Fruit fly (Drosophila melanogaster): ENCODE measurements around the gene Skel.

Gene Skel

dm6 chr3R:10641284-10641683 lies 45.5 kb upstream of the Skel start (continued):
- TF ChIP-seq Abd-B (GFP tag; optimal IDR thresholded peaks at IDR 0.05) = peak; percentile 18
- TF ChIP-seq Tbp (GFP tag; optimal IDR thresholded peaks at IDR 0.05) = no peak
- peak; percentile 73 for TF ChIP-seq zf30C (GFP tag; optimal IDR thresholded peaks at IDR 0.05)
- TF ChIP-seq peb (GFP tag; IDR thresholded peaks at IDR 0.05) = no peak
- TF ChIP-seq zfh2 (GFP tag; optimal IDR thresholded peaks at IDR 0.05) = no peak
- 0 out of 2 replicates have a peak, but pooled peaks have one; percentile 25 for TF ChIP-seq CG11696 (GFP tag; IDR thresholded peaks at IDR 0.05)
- peak; percentile 68 for TF ChIP-seq phol (tag; optimal IDR thresholded peaks at IDR 0.05)
- peak; percentile 17 for TF ChIP-seq chn (GFP tag; optimal IDR thresholded peaks at IDR 0.05)
- TF ChIP-seq Chrac-16 (GFP tag; optimal IDR thresholded peaks at IDR 0.05) = peak; percentile 42
- TF ChIP-seq twi (tag; optimal IDR thresholded peaks at IDR 0.05) = no peak
- TF ChIP-seq jumu (GFP tag; optimal IDR thresholded peaks at IDR 0.05) = no peak
- no peak for TF ChIP-seq ERR (GFP tag; optimal IDR thresholded peaks at IDR 0.05)
- TF ChIP-seq disco-r (GFP tag; optimal IDR thresholded peaks at IDR 0.05) = no peak
- TF ChIP-seq mam (GFP tag; optimal IDR thresholded peaks at IDR 0.05) = no peak
- TF ChIP-seq chm (GFP tag; IDR thresholded peaks at IDR 0.05) = no peak
- TF ChIP-seq Bteb2 (GFP tag; optimal IDR thresholded peaks at IDR 0.05) = no peak
- TF ChIP-seq bbx (GFP tag; IDR thresholded peaks at IDR 0.05; ENCODE audit: partially characterized antibody) = no peak
- no peak for TF ChIP-seq Gug (GFP tag; IDR thresholded peaks at IDR 0.05)
- 0 out of 2 replicates have a peak, but pooled peaks have one; percentile 14 for TF ChIP-seq CG32772 (GFP tag; IDR thresholded peaks at IDR 0.05)
- TF ChIP-seq unpg (GFP tag; optimal IDR thresholded peaks at IDR 0.05) = peak; percentile 52
- TF ChIP-seq CrebB (tag; optimal IDR thresholded peaks at IDR 0.05) = no peak

DNA sequence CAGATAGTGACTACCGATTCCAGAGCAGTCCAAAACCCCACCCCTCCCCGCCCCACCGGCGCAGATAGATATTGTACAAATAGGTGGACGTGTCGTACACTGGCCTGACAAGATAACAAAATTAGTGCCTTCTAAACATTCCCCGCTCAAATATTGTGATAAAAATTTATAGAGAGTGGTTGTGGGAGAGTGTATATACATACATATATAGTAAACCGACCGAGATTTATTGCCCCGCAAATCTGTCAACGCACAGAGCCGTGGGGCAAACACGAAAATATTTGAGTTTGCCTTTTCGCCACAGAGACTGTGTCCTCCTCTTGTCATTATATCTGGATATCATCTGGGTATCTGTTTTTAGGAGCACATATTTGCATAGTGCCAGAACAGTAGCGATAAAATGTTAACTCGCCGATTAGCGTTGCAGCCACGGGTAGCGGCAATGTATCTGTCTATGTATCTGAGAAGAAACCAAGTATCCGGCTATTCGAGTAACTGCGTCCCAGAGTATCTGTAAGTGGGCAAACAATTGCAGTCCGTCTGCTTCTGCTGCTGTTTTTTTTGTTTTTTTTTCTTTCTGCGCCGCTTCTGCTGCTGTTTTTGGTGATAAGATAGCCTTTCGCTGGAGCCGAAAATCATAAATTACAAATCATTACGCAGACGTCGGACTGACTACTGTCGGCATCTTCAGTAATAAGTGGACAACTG lies 43.5 kb upstream of the Skel start:
- peak; percentile 74 for TF ChIP-seq CG9727 (GFP tag; optimal IDR thresholded peaks at IDR 0.05)
- TF ChIP-seq CG1792 (GFP tag; optimal IDR thresholded peaks at IDR 0.05) = no peak
- no peak for TF ChIP-seq NK7.1 (GFP tag; optimal IDR thresholded peaks at IDR 0.05)
- no peak for TF ChIP-seq CG3726 (GFP tag; IDR thresholded peaks at IDR 0.05)
- TF ChIP-seq NC2α (GFP tag; optimal IDR thresholded peaks at IDR 0.05) = no peak
- TF ChIP-seq hbn (GFP tag; IDR thresholded peaks at IDR 0.05; ENCODE audit: partially characterized antibody) = no peak
- no peak for TF ChIP-seq HLH54F (GFP tag; optimal IDR thresholded peaks at IDR 0.05)
- TF ChIP-seq HmgZ (tag; optimal IDR thresholded peaks at IDR 0.05) = peak; percentile 23
- peak; percentile 45; the same call in 1 of the 2 replicates for TF ChIP-seq Awh (GFP tag; IDR thresholded peaks at IDR 0.05)
- TF ChIP-seq nmo (GFP tag; optimal IDR thresholded peaks at IDR 0.05) = peak; percentile 17
- no peak for TF ChIP-seq sc (optimal IDR thresholded peaks at IDR 0.05)
- peak; percentile 38 for TF ChIP-seq sc (GFP tag; optimal IDR thresholded peaks at IDR 0.05)
- TF ChIP-seq ems (GFP tag; optimal IDR thresholded peaks at IDR 0.05) = no peak
- TF ChIP-seq otp (GFP tag; IDR thresholded peaks at IDR 0.05) = no peak
- TF ChIP-seq HHEX (GFP tag; optimal IDR thresholded peaks at IDR 0.05) = peak; percentile 63
- TF ChIP-seq ind (GFP tag; optimal IDR thresholded peaks at IDR 0.05) = no peak
- TF ChIP-seq CG17186 (GFP tag; optimal IDR thresholded peaks at IDR 0.05) = peak; percentile 28
- no peak for TF ChIP-seq Abd-B (GFP tag; optimal IDR thresholded peaks at IDR 0.05)
- no peak for TF ChIP-seq ro (GFP tag; IDR thresholded peaks at IDR 0.05)
- TF ChIP-seq CG31441 (GFP tag; IDR thresholded peaks at IDR 0.05) = peak; percentile 72
- no peak for TF ChIP-seq CG7372 (GFP tag; IDR thresholded peaks at IDR 0.05)
- peak; percentile 65 for TF ChIP-seq gcm (GFP tag; optimal IDR thresholded peaks at IDR 0.05)
- peak; percentile 84 for TF ChIP-seq CG15696 (tag; optimal IDR thresholded peaks at IDR 0.05)
- TF ChIP-seq cwo (GFP tag; optimal IDR thresholded peaks at IDR 0.05) = peak; percentile 11
- no peak for TF ChIP-seq insv (GFP tag; optimal IDR thresholded peaks at IDR 0.05)
- peak; percentile 68 for TF ChIP-seq CG10209 (GFP tag; optimal IDR thresholded peaks at IDR 0.05)
- TF ChIP-seq C15 (GFP tag; IDR thresholded peaks at IDR 0.05) = no peak
- no peak for TF ChIP-seq CG32532 (GFP tag; IDR thresholded peaks at IDR 0.05)
- peak; percentile 50 for TF ChIP-seq Nf-YB (GFP tag; optimal IDR thresholded peaks at IDR 0.05)
- TF ChIP-seq onecut (GFP tag; IDR thresholded peaks at IDR 0.05) = peak; percentile 55
- TF ChIP-seq HLH4C (GFP tag; IDR thresholded peaks at IDR 0.05; ENCODE audit: partially characterized antibody) = no peak
- TF ChIP-seq mam (GFP tag; optimal IDR thresholded peaks at IDR 0.05) = no peak

All from whole organism, embryonic.